Worm (Caenorhabditis elegans) whole organism, L3 larva: ENCODE results near the gene lido-5.

Experiments used
- R02D3.7 ChIP-seq: fragments of 150-350 bp; optimal IDR thresholded peaks from 2 replicates; lab custom pipeline; 2014; ENCODE audit warnings: missing biosample characterization, missing genetic modification characterization
- ama-1 ChIP-seq: fragments of 150-350 bp; optimal IDR thresholded peaks from 2 replicates; lab custom pipeline; 2018
- ceh-82 ChIP-seq: fragments of 150-350 bp; optimal IDR thresholded peaks from 2 replicates; lab custom pipeline; 2014; ENCODE audit warnings: missing biosample characterization, missing genetic modification characterization
- nhr-28 ChIP-seq: fragments of 150-350 bp; optimal IDR thresholded peaks from 2 replicates; lab custom pipeline; 2014; ENCODE audit warnings: missing biosample characterization, missing genetic modification characterization
- nhr-76 ChIP-seq: fragments of 150-350 bp; sonication (generic microtip); optimal IDR thresholded peaks from 5 replicates; lab custom pipeline; 2014; ENCODE audit warnings: missing biosample characterization, missing genetic modification characterization
- unc-62 ChIP-seq: fragments of 150-350 bp; sonication (generic microtip); optimal IDR thresholded peaks from 4 replicates; lab custom pipeline; 2014; ENCODE audit warnings: missing biosample characterization, missing genetic modification reagents, missing genetic modification characterization
- zag-1 ChIP-seq: fragments of 150-350 bp; optimal IDR thresholded peaks from 2 replicates; lab custom pipeline; 2014; ENCODE audit warnings: missing biosample characterization, missing genetic modification characterization
- ztf-11 ChIP-seq: fragments of 150-350 bp; optimal IDR thresholded peaks from 2 replicates; lab custom pipeline; 2014; ENCODE audit warnings: missing biosample characterization, missing genetic modification characterization

- TF ChIP-seq ceh-82 (tag; lab: Kevin White, UChicago) (no peak), nhr-28 (tag; lab: Kevin White, UChicago) (no peak), ama-1 (no peak), ztf-11 (tag; lab: Kevin White, UChicago) (no peak), nhr-76 (no peak), R02D3.7 (tag; lab: Kevin White, UChicago) (no peak), unc-62 (GFP tag; lab: Kevin White, UChicago) (no peak), zag-1 (tag; lab: Kevin White, UChicago) (no peak)
Measured at ce11 chrX:17072088-17072487, 38.4 kb downstream of the lido-5 start, which contains the start of gene C30G4.4.
